Worm (Caenorhabditis elegans) whole organism, L1 larva: ENCODE measurements around the gene dhs-15.

Source experiments
- ceh-63 ChIP-seq: fragments of 200-800 bp; sonication (Bioruptor generic); optimal IDR thresholded peaks from 2 replicates; lab custom pipeline; 2018; ENCODE audit warnings: mild to moderate bottlenecking, missing genetic modification characterization, missing compliant biosample characterization
- fkh-10 ChIP-seq: sonication (generic microtip); optimal IDR thresholded peaks from 2 replicates; lab custom pipeline; 2017; ENCODE audit warnings: missing biosample characterization, missing genetic modification reagents, missing genetic modification characterization
- lsy-2 ChIP-seq, 2 experiments: fragments of 150-350 bp; optimal IDR thresholded peaks; 2 replicates each; lab custom pipeline; 2014; ENCODE audit warnings: missing biosample characterization in 2 of 2, missing genetic modification characterization in 2 of 2

DNA sequence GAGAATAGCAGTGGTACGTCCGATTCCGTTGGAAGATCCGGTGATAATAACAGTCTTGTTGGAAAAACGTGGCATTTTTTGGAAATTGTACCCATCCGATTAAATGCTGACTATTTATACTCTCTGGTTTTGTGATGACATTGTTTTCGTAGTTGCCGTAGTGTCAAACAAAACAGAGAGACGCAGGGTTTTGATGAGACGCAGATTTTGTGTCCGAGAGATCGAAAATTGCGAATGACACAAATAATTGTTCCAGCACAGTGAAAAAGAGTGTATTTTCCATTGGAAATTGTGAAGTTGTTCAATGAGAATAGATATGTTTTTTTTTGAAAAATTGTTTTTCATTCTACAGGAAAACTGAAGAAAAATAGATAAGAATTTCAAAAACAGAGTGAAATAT is 6.5 kb downstream of the dhs-15 start, which contains the start of gene R05D8.7:
- TF ChIP-seq ceh-63 (GFP tag; lab: Kevin White, UChicago) (no peak), lsy-2 (tag; optimal IDR thresholded peaks at IDR 0.05; lab: Kevin White, UChicago) (no peak), fkh-10 (GFP tag; lab: Kevin White, UChicago) (no peak)
